Worm (Caenorhabditis elegans) whole organism, L1 larva: ENCODE measurements around the gene W04E12.4.
"Not testable (repeated sequence)": the region's sequence is repeated elsewhere in the genome, so short reads cannot be mapped to it uniquely, and the experiment has no call there.

Experiments used
- ceh-82 ChIP-seq, 3 experiments: fragments of 150-350 bp in 1 of 3; sonication (generic microtip) in 2 of 3; optimal IDR thresholded peaks; 2 replicates each; lab custom pipeline; 2014 to 2017; ENCODE audit warnings: missing biosample characterization in 3 of 3, missing genetic modification characterization in 3 of 3
- nhr-11 ChIP-seq: fragments of 150-350 bp; optimal IDR thresholded peaks from 2 replicates; lab custom pipeline; 2014; ENCODE audit warnings: missing biosample characterization, missing genetic modification characterization
- nhr-28 ChIP-seq: fragments of 150-350 bp; optimal IDR thresholded peaks from 2 replicates; lab custom pipeline; 2014; ENCODE audit warnings: missing biosample characterization, missing genetic modification characterization
- pqm-1 ChIP-seq: sonication (generic microtip); optimal IDR thresholded peaks from 3 replicates; lab custom pipeline; 2017; ENCODE audit warnings: missing biosample characterization, missing genetic modification characterization
- unc-62 ChIP-seq: fragments of 150-350 bp; optimal IDR thresholded peaks from 2 replicates; lab custom pipeline; 2014; ENCODE audit warnings: missing biosample characterization, missing genetic modification reagents, missing genetic modification characterization
- ztf-11 ChIP-seq, 2 experiments: sonication (generic microtip); optimal IDR thresholded peaks; 2 replicates each; lab custom pipeline; 2016 to 2017; ENCODE audit warnings: missing genetic modification characterization in 2 of 2, missing biosample characterization in 1 of 2, missing compliant biosample characterization in 1 of 2

DNA sequence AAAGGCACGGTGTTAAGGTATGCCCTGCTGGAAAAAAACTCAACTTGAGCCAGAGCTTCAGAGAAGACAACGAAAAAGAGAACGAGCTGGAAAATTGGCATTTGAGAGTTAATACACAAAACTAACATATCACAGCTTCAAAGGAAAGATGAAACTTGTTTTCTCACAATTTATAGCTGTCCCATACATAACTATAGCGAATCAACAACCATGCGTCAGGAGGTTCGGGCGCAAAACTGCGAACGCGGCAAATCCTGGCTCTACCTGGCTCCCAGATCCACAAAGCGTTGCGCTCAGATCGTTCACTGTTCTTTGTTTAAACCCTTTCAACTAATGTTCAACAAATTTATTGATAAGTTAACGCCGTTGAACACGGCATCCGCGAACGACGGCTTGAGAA lies 32.9 kb upstream of the W04E12.4 start, which contains the start of gene Y43F8C.15:
- not testable (repeated sequence) for TF ChIP-seq ztf-11 (tag; optimal IDR thresholded peaks at IDR 0.05; lab: Kevin White, UChicago); ceh-82 (tag; optimal IDR thresholded peaks at IDR 0.05; lab: Kevin White, UChicago); nhr-11 (tag; lab: Kevin White, UChicago); unc-62 (GFP tag; lab: Kevin White, UChicago); nhr-28 (tag; lab: Kevin White, UChicago); pqm-1 (tag; lab: Kevin White, UChicago)
